Fruit fly (Drosophila melanogaster): ENCODE results near the gene CG46397.
A peak's percentile ranks its signal among the peaks of the same experiment; 100 is the strongest.

The CG46397 gene

DNA sequence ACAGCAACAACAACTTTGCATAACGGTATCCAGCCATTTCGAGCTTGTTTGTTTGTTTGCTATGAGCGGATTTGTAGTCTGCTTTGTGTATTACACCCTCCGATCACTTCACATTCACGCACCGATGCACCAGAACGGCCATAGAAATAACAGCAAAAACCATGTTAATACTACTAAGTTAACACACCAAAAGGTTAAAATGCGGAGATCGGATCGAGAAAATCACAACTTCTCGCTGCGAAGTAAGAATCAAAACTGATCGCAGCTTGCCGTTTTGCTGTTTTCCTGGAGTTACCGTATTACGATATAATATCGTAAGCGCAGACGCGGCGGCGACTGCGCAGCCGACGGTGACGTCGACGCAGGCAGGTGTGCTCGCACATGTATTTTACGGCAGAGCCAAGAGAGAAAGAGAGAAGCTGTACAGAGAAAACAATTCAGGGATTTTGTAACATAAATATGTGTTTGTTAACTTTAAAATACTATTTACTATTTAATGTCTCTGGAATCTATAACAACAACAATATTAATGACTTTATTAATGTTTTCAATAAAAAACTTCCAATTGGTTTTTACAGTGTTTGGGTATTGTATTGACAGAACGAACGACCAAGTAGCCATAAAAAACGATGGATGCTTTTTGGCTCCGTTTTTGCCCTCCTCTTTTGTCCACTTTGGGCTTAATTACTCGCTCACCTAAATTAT lies 37.7 kb downstream of the CG46397 start, which contains the start of gene CG13101:
CG13101 (minus strand) TSS at position 259 of the 705 bp plus-strand sequence.
- TF ChIP-seq rn (GFP tag; IDR thresholded peaks at IDR 0.05) (peak; percentile 96), CG13204 (GFP tag; optimal IDR thresholded peaks at IDR 0.05) (peak; percentile 63), CG9948 (tag; optimal IDR thresholded peaks at IDR 0.05) (peak; percentile 93), Pif1A (GFP tag; optimal IDR thresholded peaks at IDR 0.05) (peak; percentile 85), CG8301 (tag; optimal IDR thresholded peaks at IDR 0.05) (peak; percentile 95), CG15710 (tag; optimal IDR thresholded peaks at IDR 0.05) (peak; percentile 94), Snoo (tag; optimal IDR thresholded peaks at IDR 0.05) (peak; percentile 90), CG32121 (GFP tag; IDR thresholded peaks at IDR 0.05) (peak; percentile 97), CG34367 (tag; optimal IDR thresholded peaks at IDR 0.05) (peak; percentile 92), CG10348 (GFP tag; IDR thresholded peaks at IDR 0.05) (peak; percentile 84; the same call in 1 of the 2 replicates), Pif1B (GFP tag; optimal IDR thresholded peaks at IDR 0.05) (peak; percentile 92), CG14655 (GFP tag; optimal IDR thresholded peaks at IDR 0.05) (peak; percentile 95), Ets98B (GFP tag; IDR thresholded peaks at IDR 0.05) (peak; percentile 96), CG8159 (tag; optimal IDR thresholded peaks at IDR 0.05) (peak; percentile 93), gl (tag; optimal IDR thresholded peaks at IDR 0.05) (peak; percentile 78), fd96Ca (GFP tag; IDR thresholded peaks at IDR 0.05) (peak; percentile 89), CG4496 (GFP tag; IDR thresholded peaks at IDR 0.05) (peak; percentile 96), D1 (tag; optimal IDR thresholded peaks at IDR 0.05) (peak; percentile 90), CG12605 (GFP tag; IDR thresholded peaks at IDR 0.05) (peak; percentile 98), EcR (GFP tag; optimal IDR thresholded peaks at IDR 0.05) (no peak), CG17806 (tag; optimal IDR thresholded peaks at IDR 0.05) (peak; percentile 93)

DNA sequence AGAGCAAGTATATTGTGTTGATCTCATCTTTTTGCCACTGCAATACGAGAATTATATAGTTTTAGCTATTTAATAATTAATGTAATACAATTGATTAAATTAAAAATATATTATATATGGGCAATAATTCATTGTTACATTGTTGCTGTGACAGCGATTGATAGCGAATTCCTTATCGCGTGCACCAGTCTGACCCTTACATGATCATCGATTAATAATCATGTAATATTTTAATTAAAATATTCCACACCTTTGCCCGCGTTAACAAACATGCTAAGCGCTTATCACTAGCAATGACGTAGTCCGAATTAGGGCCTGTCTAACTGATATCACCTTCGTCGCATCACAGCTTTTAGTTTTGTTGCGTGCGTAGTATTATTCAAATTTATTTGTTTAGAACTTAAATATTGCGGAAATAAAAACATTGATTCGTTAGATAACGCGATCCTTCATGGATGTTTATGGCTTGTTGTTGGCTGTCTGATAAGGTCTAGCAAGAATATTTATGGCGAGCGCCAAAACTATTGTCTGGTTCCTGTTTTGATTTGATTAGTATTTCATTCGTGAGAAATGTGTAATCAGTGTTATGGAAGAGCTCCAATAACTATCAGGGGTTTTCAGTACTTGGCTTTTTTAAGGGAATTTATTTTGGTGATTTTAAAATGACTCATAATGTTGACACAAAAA lies 40.3 kb downstream of the CG46397 start:
- TF ChIP-seq Pif1B (GFP tag; optimal IDR thresholded peaks at IDR 0.05) (no peak), gl (tag; optimal IDR thresholded peaks at IDR 0.05) (no peak), CG12605 (GFP tag; IDR thresholded peaks at IDR 0.05) (no peak), CG8159 (tag; optimal IDR thresholded peaks at IDR 0.05) (no peak), CG13204 (GFP tag; optimal IDR thresholded peaks at IDR 0.05) (no peak), CG15710 (tag; optimal IDR thresholded peaks at IDR 0.05) (no peak)

DNA sequence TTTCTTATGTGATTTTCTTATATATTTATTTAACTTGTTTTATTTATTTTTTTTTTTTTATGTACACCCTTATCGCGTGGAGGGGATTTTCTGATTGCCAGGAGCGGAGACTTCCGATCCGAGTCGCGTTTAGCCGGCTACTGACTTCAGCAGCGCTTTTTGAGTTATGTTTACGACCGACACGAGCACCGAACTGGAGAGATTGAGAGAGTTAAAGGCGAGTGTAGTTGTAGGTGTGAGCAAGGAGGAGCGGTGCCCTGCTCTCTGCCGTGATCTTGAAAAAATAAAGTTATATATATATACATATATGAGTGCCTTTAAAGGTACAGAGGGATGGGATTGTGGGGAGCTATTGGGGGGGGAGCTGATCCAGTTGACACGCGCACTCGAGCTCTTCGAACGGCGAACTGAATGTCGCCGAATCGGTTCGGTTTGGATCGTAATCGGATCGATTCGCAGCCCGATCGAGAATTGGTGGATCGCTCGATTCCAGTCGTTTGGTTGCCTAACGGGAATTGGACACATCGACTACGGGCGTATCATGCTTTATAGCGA lies 42.0 kb downstream of the CG46397 start, which contains the start of gene rost:
rost (minus strand) TSS at position 503 of the 555 bp plus-strand sequence.
- no peak for TF ChIP-seq rn (GFP tag; IDR thresholded peaks at IDR 0.05)
- TF ChIP-seq CG17806 (tag; optimal IDR thresholded peaks at IDR 0.05) = no peak
- no peak for TF ChIP-seq CG32121 (GFP tag; IDR thresholded peaks at IDR 0.05)
- peak; percentile 65 for TF ChIP-seq Pif1B (GFP tag; optimal IDR thresholded peaks at IDR 0.05)
- no peak for TF ChIP-seq CG12605 (GFP tag; IDR thresholded peaks at IDR 0.05)
- TF ChIP-seq CG34367 (tag; optimal IDR thresholded peaks at IDR 0.05) = peak; percentile 9
- peak; percentile 38; the same call in 1 of the 3 replicates for TF ChIP-seq CG4496 (GFP tag; IDR thresholded peaks at IDR 0.05)
- peak; percentile 72 for TF ChIP-seq EcR (GFP tag; optimal IDR thresholded peaks at IDR 0.05)
- peak; percentile 34 for TF ChIP-seq CG8159 (tag; optimal IDR thresholded peaks at IDR 0.05)
- TF ChIP-seq CG15710 (tag; optimal IDR thresholded peaks at IDR 0.05) = peak; percentile 26
- no peak for TF ChIP-seq CG9948 (tag; optimal IDR thresholded peaks at IDR 0.05)
- no peak; the same call in 2 of the 3 replicates for TF ChIP-seq fd96Ca (GFP tag; IDR thresholded peaks at IDR 0.05)
- TF ChIP-seq Snoo (tag; optimal IDR thresholded peaks at IDR 0.05) = no peak
- peak; percentile 55 for TF ChIP-seq CG13204 (GFP tag; optimal IDR thresholded peaks at IDR 0.05)
- peak; percentile 7 for TF ChIP-seq Pif1A (GFP tag; optimal IDR thresholded peaks at IDR 0.05)
- TF ChIP-seq CG8301 (tag; optimal IDR thresholded peaks at IDR 0.05) = no peak
- TF ChIP-seq CG10348 (GFP tag; IDR thresholded peaks at IDR 0.05) = no peak
- TF ChIP-seq D1 (tag; optimal IDR thresholded peaks at IDR 0.05) = no peak
- no peak for TF ChIP-seq Ets98B (GFP tag; IDR thresholded peaks at IDR 0.05)
- TF ChIP-seq CG14655 (GFP tag; optimal IDR thresholded peaks at IDR 0.05) = no peak
- TF ChIP-seq gl (tag; optimal IDR thresholded peaks at IDR 0.05) = no peak

DNA sequence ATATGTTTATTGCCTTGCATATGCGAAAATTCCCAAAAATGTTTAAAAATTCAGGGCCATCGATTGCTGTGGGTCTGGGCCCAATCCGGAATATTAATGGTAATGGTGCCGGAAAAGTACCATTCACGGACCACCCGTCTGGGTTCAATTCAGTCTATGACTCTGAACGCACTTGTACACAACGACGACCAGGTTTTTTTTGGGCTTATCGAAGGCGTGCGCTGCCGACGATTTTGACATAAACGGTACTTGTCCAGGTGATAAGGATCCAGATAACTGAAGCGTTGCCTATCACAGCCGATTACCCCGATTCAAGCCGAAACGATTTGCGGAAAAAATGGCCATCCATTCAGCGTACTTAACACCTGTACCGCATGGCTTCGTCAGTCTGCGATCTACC lies 44.5 kb downstream of the CG46397 start, which contains the start of gene CG9555:
CG9555 (plus strand) TSS at position 153 of the 400 bp plus-strand sequence.
- TF ChIP-seq CG8301 (tag; optimal IDR thresholded peaks at IDR 0.05) (no peak), CG9948 (tag; optimal IDR thresholded peaks at IDR 0.05) (no peak), CG10348 (GFP tag; IDR thresholded peaks at IDR 0.05) (no peak), CG14655 (GFP tag; optimal IDR thresholded peaks at IDR 0.05) (no peak)

DNA sequence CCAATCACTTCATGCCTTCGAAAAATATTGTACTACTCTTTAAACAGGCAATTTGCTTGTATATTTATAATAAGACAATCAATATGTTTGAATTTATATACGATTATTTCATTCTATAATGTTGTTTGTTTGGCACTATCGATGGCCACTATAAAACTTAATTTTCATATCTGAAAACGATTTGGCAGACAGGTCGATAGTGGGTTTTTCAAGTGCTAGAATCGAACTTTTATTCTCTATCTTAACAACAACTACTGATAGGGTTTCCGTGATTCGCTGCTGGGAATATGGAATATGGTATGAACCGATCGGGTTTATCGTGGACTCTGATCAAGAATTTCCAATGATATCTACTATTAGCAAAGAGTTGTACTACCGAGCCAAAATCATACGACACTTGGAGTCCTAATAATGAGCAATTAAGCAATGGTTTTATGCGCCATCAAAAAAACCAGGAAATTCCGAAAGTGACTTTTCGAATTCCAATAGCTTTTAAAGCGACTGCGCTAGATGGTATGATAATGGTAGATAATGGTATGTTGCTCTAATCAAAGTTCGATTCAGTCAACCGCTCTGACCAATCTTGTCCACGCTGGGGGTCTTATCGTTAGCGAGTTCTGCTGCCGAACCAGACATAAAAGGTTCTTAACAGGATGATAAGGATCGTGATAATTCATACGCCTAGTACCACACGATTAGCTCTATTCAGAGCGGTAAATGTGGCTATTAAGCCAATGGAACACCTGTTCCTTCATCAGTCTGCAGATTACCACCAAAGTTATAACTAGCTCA lies 46.8 kb downstream of the CG46397 start, which contains the start of gene CG17906:
CG17906 (plus strand) TSS at position 742 of the 792 bp plus-strand sequence.
- TF ChIP-seq fd96Ca (GFP tag; IDR thresholded peaks at IDR 0.05) = no peak
- no peak for TF ChIP-seq CG17806 (tag; optimal IDR thresholded peaks at IDR 0.05)
- no peak for TF ChIP-seq CG13204 (GFP tag; optimal IDR thresholded peaks at IDR 0.05)
- no peak for TF ChIP-seq CG10348 (GFP tag; IDR thresholded peaks at IDR 0.05)

All from whole organism, pupa.